Fruit fly (Drosophila melanogaster) whole organism, adult: ENCODE measurements around the gene Spn28Da.

Experiments
- CG12768 ChIP-seq: fragments of 200-800 bp; sonication (Bioruptor generic); optimal IDR thresholded peaks from 2 replicates; lab custom pipeline; 2017; ENCODE audit warnings: missing biosample characterization, missing genetic modification characterization, mild to moderate bottlenecking, moderate library complexity, missing genetic modification reagents
- CG1620 ChIP-seq: fragments of 200-800 bp; sonication (Bioruptor generic); optimal IDR thresholded peaks from 2 replicates; lab custom pipeline; 2016; ENCODE audit warnings: missing biosample characterization, missing genetic modification characterization
- CG33017 ChIP-seq: fragments of 200-800 bp; sonication (Bioruptor generic); optimal IDR thresholded peaks from 2 replicates; lab custom pipeline; 2018; ENCODE audit warnings: missing biosample characterization, mild to moderate bottlenecking, missing genetic modification characterization, moderate library complexity
- CG7045 ChIP-seq: fragments of 200-800 bp; sonication (Bioruptor generic); optimal IDR thresholded peaks from 2 replicates; lab custom pipeline; 2017; ENCODE audit warnings: missing biosample characterization, mild to moderate bottlenecking, missing genetic modification characterization
- CG7101 ChIP-seq: fragments of 200-800 bp; sonication (Bioruptor generic); optimal IDR thresholded peaks from 2 replicates; lab custom pipeline; 2018; ENCODE audit warnings: missing biosample characterization, mild to moderate bottlenecking, missing genetic modification characterization, moderate library complexity
- Clk ChIP-seq: fragments of 200-800 bp; sonication (Bioruptor generic); optimal IDR thresholded peaks from 2 replicates; lab custom pipeline; 2017; ENCODE audit warnings: missing biosample characterization, missing genetic modification characterization
- Crg-1 ChIP-seq: fragments of 200-800 bp; sonication (Bioruptor generic); optimal IDR thresholded peaks from 2 replicates; lab custom pipeline; 2016; ENCODE audit warnings: missing biosample characterization, missing genetic modification characterization
- Hr96 ChIP-seq: fragments of 200-800 bp; sonication (Bioruptor generic); optimal IDR thresholded peaks from 2 replicates; lab custom pipeline; 2016; ENCODE audit warnings: missing biosample characterization, missing genetic modification characterization
- Mnt ChIP-seq: fragments of 200-800 bp; sonication (Bioruptor generic); optimal IDR thresholded peaks from 2 replicates; lab custom pipeline; 2016; ENCODE audit warnings: missing biosample characterization, mild to moderate bottlenecking, missing genetic modification characterization
- cic ChIP-seq: fragments of 200-800 bp; sonication (Bioruptor generic); optimal IDR thresholded peaks from 2 replicates; lab custom pipeline; 2017; ENCODE audit warnings: missing biosample characterization, mild to moderate bottlenecking, missing genetic modification characterization, moderate library complexity
- kay ChIP-seq: fragments of 200-800 bp; sonication (Bioruptor generic); peaks from one replicate; lab custom pipeline; 2016; ENCODE audit warnings: missing biosample characterization, missing genetic modification characterization, borderline replicate concordance
- ovo ChIP-seq: fragments of 200-800 bp; sonication (Bioruptor generic); optimal IDR thresholded peaks from 2 replicates; lab custom pipeline; 2016; ENCODE audit warnings: missing biosample characterization, missing genetic modification characterization
- tj ChIP-seq: fragments of 200-800 bp; sonication (Bioruptor generic); optimal IDR thresholded peaks from 3 replicates; lab custom pipeline; 2017; ENCODE audit warnings: missing biosample characterization, mild to moderate bottlenecking, missing genetic modification characterization, moderate library complexity

DNA sequence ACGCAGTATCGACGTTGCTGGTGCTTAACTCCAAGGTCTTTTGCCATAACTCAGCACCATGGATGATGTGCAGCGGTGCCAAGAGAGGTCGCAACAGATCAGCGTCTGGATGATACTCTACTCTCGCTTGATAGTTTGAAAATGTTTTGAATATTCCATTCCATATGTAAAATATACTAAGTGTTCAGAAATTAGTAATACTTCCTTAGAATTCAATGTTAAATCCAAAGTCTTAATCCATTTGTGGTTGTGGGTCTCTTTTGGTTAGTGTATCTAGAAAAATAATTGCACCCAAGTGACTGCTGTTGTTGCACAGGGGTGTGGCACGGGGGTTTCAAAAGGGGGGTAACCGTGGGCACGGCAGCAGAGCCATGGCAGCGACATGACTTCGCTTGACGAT lies 10.2 kb upstream of the Spn28Da start:
- TF ChIP-seq Hr96 (GFP tag; lab: Kevin White, UChicago) (no peak), ovo (no peak), CG7101 (no peak), Clk (GFP tag; lab: Kevin White, UChicago) (no peak), CG7045 (GFP tag; lab: Kevin White, UChicago) (no peak), Mnt (GFP tag; lab: Kevin White, UChicago) (no peak), kay (GFP tag; lab: Kevin White, UChicago) (no peak), cic (GFP tag; lab: Kevin White, UChicago) (no peak), Crg-1 (no peak), CG12768 (GFP tag; lab: Kevin White, UChicago) (no peak), tj (no peak), CG33017 (tag; lab: Kevin White, UChicago) (no peak), CG1620 (GFP tag; lab: Kevin White, UChicago) (no peak)
